Worm (Caenorhabditis elegans) whole organism, L2 larva: ENCODE measurements around the gene ccd-5.

ENCODE experiments used
- C34F6.9 ChIP-seq: fragments of 150-350 bp; optimal IDR thresholded peaks from 2 replicates; lab custom pipeline; 2014; ENCODE audit warnings: missing biosample characterization, missing genetic modification characterization
- F13H6.1 ChIP-seq: sonication (generic microtip); optimal IDR thresholded peaks from 2 replicates; lab custom pipeline; 2016; ENCODE audit warnings: missing genetic modification characterization, missing compliant biosample characterization
- R02D3.7 ChIP-seq: fragments of 150-350 bp; optimal IDR thresholded peaks from 2 replicates; lab custom pipeline; 2014; ENCODE audit warnings: missing biosample characterization, missing genetic modification characterization
- Y55F3AM.14 ChIP-seq: fragments of 200-800 bp; sonication (Bioruptor generic); optimal IDR thresholded peaks from 2 replicates; lab custom pipeline; 2018; ENCODE audit warnings: mild to moderate bottlenecking, missing genetic modification characterization, missing compliant biosample characterization
- ZK546.5 ChIP-seq: sonication (generic microtip); optimal IDR thresholded peaks from 2 replicates; lab custom pipeline; 2017; ENCODE audit warnings: missing biosample characterization, missing genetic modification characterization
- aly-2 ChIP-seq: fragments of 150-350 bp; optimal IDR thresholded peaks from 2 replicates; lab custom pipeline; 2014; ENCODE audit warnings: missing biosample characterization, missing genetic modification characterization
- ama-1 ChIP-seq: fragments of 150-350 bp; optimal IDR thresholded peaks from 2 replicates; lab custom pipeline; 2018; ENCODE audit warnings: inconsistent platforms
- blmp-1 ChIP-seq: sonication (generic microtip); optimal IDR thresholded peaks from 2 replicates; lab custom pipeline; 2017; ENCODE audit warnings: missing genetic modification characterization, mild to moderate bottlenecking, missing compliant biosample characterization, antibody characterized with exemption, moderate library complexity; ENCODE audit not compliant: insufficient read depth
- ceh-16 ChIP-seq: fragments of 150-350 bp; optimal IDR thresholded peaks from 2 replicates; lab custom pipeline; 2014; ENCODE audit warnings: missing biosample characterization, missing genetic modification characterization
- ceh-82 ChIP-seq: fragments of 150-350 bp; optimal IDR thresholded peaks from 2 replicates; lab custom pipeline; 2014; ENCODE audit warnings: missing biosample characterization, missing genetic modification characterization
- crh-2 ChIP-seq: sonication (generic microtip); optimal IDR thresholded peaks from 2 replicates; lab custom pipeline; 2017; ENCODE audit warnings: missing biosample characterization, missing genetic modification characterization
- egl-27 ChIP-seq: sonication (generic microtip); optimal IDR thresholded peaks from 3 replicates; lab custom pipeline; 2017; ENCODE audit warnings: missing biosample characterization, missing genetic modification reagents, missing genetic modification characterization
- fos-1 ChIP-seq: fragments of 150-350 bp; optimal IDR thresholded peaks from 2 replicates; lab custom pipeline; 2014; ENCODE audit warnings: missing biosample characterization, missing genetic modification characterization
- gmeb-1 ChIP-seq: fragments of 150-350 bp; optimal IDR thresholded peaks from 2 replicates; lab custom pipeline; 2014; ENCODE audit warnings: missing biosample characterization, missing genetic modification characterization
- lin-11 ChIP-seq: fragments of 150-350 bp; sonication (generic microtip); optimal IDR thresholded peaks from 2 replicates; lab custom pipeline; 2014; ENCODE audit warnings: missing biosample characterization, missing genetic modification characterization, inconsistent platforms, mixed read lengths
- lin-13 ChIP-seq: fragments of 150-350 bp; optimal IDR thresholded peaks from 2 replicates; lab custom pipeline; 2014; ENCODE audit warnings: missing biosample characterization, missing genetic modification reagents, missing genetic modification characterization
- lsy-2 ChIP-seq, 2 experiments: fragments of 150-350 bp in 1 of 2; sonication (generic microtip) in 1 of 2; optimal IDR thresholded peaks; 2 replicates each; lab custom pipeline; 2014 to 2017; ENCODE audit warnings: missing biosample characterization in 2 of 2, missing genetic modification characterization in 2 of 2
- mab-5 ChIP-seq: fragments of 150-350 bp; optimal IDR thresholded peaks from 2 replicates; lab custom pipeline; 2014; ENCODE audit warnings: missing biosample characterization, missing genetic modification characterization
- mdl-1 ChIP-seq, 2 experiments: fragments of 150-350 bp in 1 of 2; sonication (generic microtip) in 1 of 2; optimal IDR thresholded peaks; 2 replicates each; lab custom pipeline; 2017; ENCODE audit warnings: missing biosample characterization in 2 of 2, missing genetic modification characterization in 2 of 2
- nhr-12 ChIP-seq: fragments of 150-350 bp; optimal IDR thresholded peaks from 2 replicates; lab custom pipeline; 2014; ENCODE audit warnings: missing biosample characterization, missing genetic modification characterization
- nhr-129 ChIP-seq: fragments of 150-350 bp; optimal IDR thresholded peaks from 2 replicates; lab custom pipeline; 2014; ENCODE audit warnings: missing biosample characterization, missing genetic modification characterization
- nhr-21 ChIP-seq: fragments of 150-350 bp; optimal IDR thresholded peaks from 2 replicates; lab custom pipeline; 2014; ENCODE audit warnings: missing biosample characterization, missing genetic modification characterization
- nhr-23 ChIP-seq: fragments of 150-350 bp; optimal IDR thresholded peaks from 2 replicates; lab custom pipeline; 2014; ENCODE audit warnings: missing biosample characterization, missing genetic modification reagents, missing genetic modification characterization
- nhr-237 ChIP-seq: fragments of 150-350 bp; optimal IDR thresholded peaks from 2 replicates; lab custom pipeline; 2014; ENCODE audit warnings: missing biosample characterization, missing genetic modification characterization
- nhr-6 ChIP-seq: fragments of 150-350 bp; optimal IDR thresholded peaks from 2 replicates; lab custom pipeline; 2014; ENCODE audit warnings: missing biosample characterization, missing genetic modification characterization
- nhr-77 ChIP-seq: fragments of 150-350 bp; optimal IDR thresholded peaks from 2 replicates; lab custom pipeline; 2014; ENCODE audit warnings: missing biosample characterization, missing genetic modification characterization
- peb-1 ChIP-seq: fragments of 150-350 bp; optimal IDR thresholded peaks from 2 replicates; lab custom pipeline; 2014; ENCODE audit warnings: missing biosample characterization, missing genetic modification characterization
- sem-4 ChIP-seq: fragments of 150-350 bp; optimal IDR thresholded peaks from 2 replicates; lab custom pipeline; 2014; ENCODE audit warnings: missing biosample characterization, missing genetic modification reagents, missing genetic modification characterization
- skn-1 ChIP-seq: sonication (generic microtip); optimal IDR thresholded peaks from 2 replicates; lab custom pipeline; 2017; ENCODE audit warnings: missing biosample characterization, missing genetic modification characterization
- sma-3 ChIP-seq: sonication (generic microtip); optimal IDR thresholded peaks from 2 replicates; lab custom pipeline; 2016; ENCODE audit warnings: missing genetic modification reagents, missing genetic modification characterization, missing compliant biosample characterization
- sma-9 ChIP-seq, 2 experiments: fragments of 150-350 bp in 1 of 2; sonication (generic microtip) in 1 of 2; optimal IDR thresholded peaks; 2 replicates each; lab custom pipeline; 2014 to 2016; ENCODE audit warnings: missing genetic modification characterization in 2 of 2, mild to moderate bottlenecking in 1 of 2, missing biosample characterization in 1 of 2, missing compliant biosample characterization in 1 of 2, missing genetic modification reagents in 1 of 2, moderate library complexity in 1 of 2
- snpc-4 ChIP-seq: fragments of 150-350 bp; optimal IDR thresholded peaks from 2 replicates; lab custom pipeline; 2014; ENCODE audit warnings: missing biosample characterization, missing genetic modification characterization
- unc-55 ChIP-seq: fragments of 150-350 bp; sonication (generic microtip); optimal IDR thresholded peaks from 3 replicates; lab custom pipeline; 2014; ENCODE audit warnings: missing biosample characterization, missing genetic modification reagents, missing genetic modification characterization
- unc-62 ChIP-seq: fragments of 150-350 bp; optimal IDR thresholded peaks from 2 replicates; lab custom pipeline; 2014; ENCODE audit warnings: missing biosample characterization, missing genetic modification reagents, missing genetic modification characterization
- zag-1 ChIP-seq: fragments of 150-350 bp; optimal IDR thresholded peaks from 2 replicates; lab custom pipeline; 2014; ENCODE audit warnings: missing biosample characterization, missing genetic modification characterization
- ztf-1 ChIP-seq: fragments of 200-800 bp; sonication (Bioruptor generic); conservative IDR thresholded peaks from 2 replicates; pipeline ENCODE4 v1.3.6; 2022; ENCODE audit warnings: missing genetic modification characterization, missing compliant biosample characterization
- ztf-11 ChIP-seq: sonication (generic microtip); optimal IDR thresholded peaks from 2 replicates; lab custom pipeline; 2017; ENCODE audit warnings: missing biosample characterization, missing genetic modification characterization
- ztf-4 ChIP-seq: fragments of 150-350 bp; optimal IDR thresholded peaks from 2 replicates; lab custom pipeline; 2014; ENCODE audit warnings: missing biosample characterization, missing genetic modification characterization

Gene ccd-5

ce11 chrX:2598833-2599279, 26.4 kb upstream of the ccd-5 start (continued):
- TF ChIP-seq ceh-16 (tag; lab: Kevin White, UChicago), result no peak
- peak; percentile 78 for TF ChIP-seq C34F6.9 (tag; lab: Kevin White, UChicago)
- no peak for TF ChIP-seq egl-27 (tag; lab: Kevin White, UChicago)
- TF ChIP-seq peb-1 (tag; lab: Kevin White, UChicago), result no peak
- TF ChIP-seq lin-13 (GFP tag; lab: Kevin White, UChicago), result peak; percentile 41
- no peak for TF ChIP-seq ztf-11 (tag; lab: Kevin White, UChicago)
- TF ChIP-seq fos-1 (tag; lab: Kevin White, UChicago), result peak; percentile 28
- peak; percentile 86 for TF ChIP-seq zag-1 (tag; lab: Kevin White, UChicago)
- TF ChIP-seq ztf-1, result no peak
- TF ChIP-seq mab-5 (tag; lab: Kevin White, UChicago), result peak; percentile 26
- TF ChIP-seq nhr-23 (tag; lab: Kevin White, UChicago), result no peak
- TF ChIP-seq ZK546.5 (tag; lab: Kevin White, UChicago), result no peak
- TF ChIP-seq, all 48 proteins: peak for 19

ce11 chrX:2596605-2597004, 24.2 kb upstream of the ccd-5 start:
- TF ChIP-seq ztf-4 (tag; lab: Kevin White, UChicago) (no peak), ztf-1 (no peak), skn-1 (tag; lab: Kevin White, UChicago) (no peak), nhr-21 (peak; percentile 59), C34F6.9 (tag; lab: Kevin White, UChicago) (no peak), mdl-1 (tag; optimal IDR thresholded peaks at IDR 0.05; lab: Kevin White, UChicago) (no peak), sma-3 (GFP tag; lab: Kevin White, UChicago) (no peak), peb-1 (tag; lab: Kevin White, UChicago) (no peak), ZK546.5 (tag; lab: Kevin White, UChicago) (no peak), nhr-12 (tag; lab: Kevin White, UChicago) (no peak), unc-55 (GFP tag; lab: Kevin White, UChicago) (no peak), lsy-2 (tag; optimal IDR thresholded peaks at IDR 0.05; lab: Kevin White, UChicago) (peak in 1 of 2 experiments; percentile 52), R02D3.7 (no peak), gmeb-1 (tag; lab: Kevin White, UChicago) (no peak), blmp-1 (tag; lab: Kevin White, UChicago) (no peak), nhr-77 (no peak), F13H6.1 (tag; lab: Kevin White, UChicago) (no peak), ceh-82 (tag; lab: Kevin White, UChicago) (no peak), ztf-11 (tag; lab: Kevin White, UChicago) (no peak), snpc-4 (tag; lab: Kevin White, UChicago) (no peak), crh-2 (tag; lab: Kevin White, UChicago) (peak; percentile 8), nhr-6 (tag; lab: Kevin White, UChicago) (peak; percentile 57), sma-9 (GFP tag; optimal IDR thresholded peaks at IDR 0.05; lab: Kevin White, UChicago) (peak; percentile 36), sma-9 (tag; optimal IDR thresholded peaks at IDR 0.05; lab: Kevin White, UChicago) (no peak), sem-4 (tag; lab: Kevin White, UChicago) (no peak), Y55F3AM.14 (GFP tag; lab: Kevin White, UChicago) (no peak)

- TF ChIP-seq fos-1 (tag; lab: Kevin White, UChicago), result no peak
- TF ChIP-seq unc-62 (GFP tag; lab: Kevin White, UChicago), result no peak
- TF ChIP-seq ztf-1, result no peak
- TF ChIP-seq ZK546.5 (tag; lab: Kevin White, UChicago), result no peak
- TF ChIP-seq lin-11 (tag; lab: Kevin White, UChicago), result no peak
- TF ChIP-seq Y55F3AM.14 (GFP tag; lab: Kevin White, UChicago), result no peak
- TF ChIP-seq ama-1, result no peak
Measured at ce11 chrX:2595757-2596059, 23.3 kb upstream of the ccd-5 start.

- TF ChIP-seq ztf-1 (no peak), lin-13 (GFP tag; lab: Kevin White, UChicago) (peak; percentile 30), mab-5 (tag; lab: Kevin White, UChicago) (peak; percentile 34), C34F6.9 (tag; lab: Kevin White, UChicago) (peak; percentile 58), nhr-237 (tag; lab: Kevin White, UChicago) (no peak), nhr-6 (tag; lab: Kevin White, UChicago) (peak; percentile 2), unc-55 (GFP tag; lab: Kevin White, UChicago) (peak; percentile 79), lsy-2 (tag; optimal IDR thresholded peaks at IDR 0.05; lab: Kevin White, UChicago) (peak in 1 of 2 experiments; percentile 40), crh-2 (tag; lab: Kevin White, UChicago) (peak; percentile 23), zag-1 (tag; lab: Kevin White, UChicago) (peak; percentile 47), sem-4 (tag; lab: Kevin White, UChicago) (peak; percentile 40), aly-2 (no peak), F13H6.1 (tag; lab: Kevin White, UChicago) (peak; percentile 43), sma-9 (GFP tag; optimal IDR thresholded peaks at IDR 0.05; lab: Kevin White, UChicago) (no peak), sma-9 (tag; optimal IDR thresholded peaks at IDR 0.05; lab: Kevin White, UChicago) (no peak), nhr-129 (peak; percentile 52)
- TF ChIP-seq, all 48 proteins: peak for 11
Measured at ce11 chrX:2595027-2595756, 22.7 kb upstream of the ccd-5 start.
